Worm (Caenorhabditis elegans) whole organism, late embryonic: Measurements from ENCODE around the gene Y38H6C.25.

Experiments used
- F13H6.1 ChIP-seq: sonication (generic microtip); optimal IDR thresholded peaks from 2 replicates; lab custom pipeline; 2016; ENCODE audit warnings: missing genetic modification characterization, missing compliant biosample characterization
- ceh-2 ChIP-seq: sonication (generic microtip); optimal IDR thresholded peaks from 2 replicates; lab custom pipeline; 2016; ENCODE audit warnings: missing genotype, missing genetic modification characterization, missing compliant biosample characterization
- madf-2 ChIP-seq: sonication (generic microtip); optimal IDR thresholded peaks from 2 replicates; lab custom pipeline; 2017; ENCODE audit warnings: missing genetic modification characterization, missing compliant biosample characterization
- pqm-1 ChIP-seq: sonication (generic microtip); optimal IDR thresholded peaks from 2 replicates; lab custom pipeline; 2016; ENCODE audit warnings: missing genetic modification characterization, missing compliant biosample characterization
- unc-86 ChIP-seq: sonication (generic microtip); optimal IDR thresholded peaks from 2 replicates; lab custom pipeline; 2016; ENCODE audit warnings: missing genetic modification characterization, missing compliant biosample characterization

- TF ChIP-seq F13H6.1 (tag; lab: Kevin White, UChicago) (no peak), madf-2 (tag; lab: Kevin White, UChicago) (no peak), ceh-2 (tag; lab: Kevin White, UChicago) (no peak), pqm-1 (no peak), unc-86 (no peak)
Observed at ce11 chrV:20555120-20555519, 36.1 kb downstream of the Y38H6C.25 start, which contains the start of gene Y38H6C.21.
